Worm (Caenorhabditis elegans) whole organism, L3 larva: ENCODE measurements around the gene cyy-1.
A peak's percentile ranks its signal among the peaks of the same experiment; 100 is the strongest.

ENCODE experiments used
- aly-2 ChIP-seq: fragments of 150-350 bp; optimal IDR thresholded peaks from 2 replicates; lab custom pipeline; 2014; ENCODE audit warnings: missing biosample characterization, missing genetic modification characterization
- ama-1 ChIP-seq: fragments of 150-350 bp; optimal IDR thresholded peaks from 2 replicates; lab custom pipeline; 2018
- ceh-16 ChIP-seq: sonication (generic microtip); optimal IDR thresholded peaks from 2 replicates; lab custom pipeline; 2017; ENCODE audit warnings: missing biosample characterization, missing genetic modification characterization
- lin-15B ChIP-seq: fragments of 150-350 bp; optimal IDR thresholded peaks from 2 replicates; lab custom pipeline; 2014; ENCODE audit warnings: missing biosample characterization, missing genetic modification characterization
- snpc-4 ChIP-seq: fragments of 150-350 bp; optimal IDR thresholded peaks from 2 replicates; lab custom pipeline; 2014; ENCODE audit warnings: missing biosample characterization, missing genetic modification characterization
- zag-1 ChIP-seq: fragments of 150-350 bp; optimal IDR thresholded peaks from 2 replicates; lab custom pipeline; 2014; ENCODE audit warnings: missing biosample characterization, missing genetic modification characterization

DNA sequence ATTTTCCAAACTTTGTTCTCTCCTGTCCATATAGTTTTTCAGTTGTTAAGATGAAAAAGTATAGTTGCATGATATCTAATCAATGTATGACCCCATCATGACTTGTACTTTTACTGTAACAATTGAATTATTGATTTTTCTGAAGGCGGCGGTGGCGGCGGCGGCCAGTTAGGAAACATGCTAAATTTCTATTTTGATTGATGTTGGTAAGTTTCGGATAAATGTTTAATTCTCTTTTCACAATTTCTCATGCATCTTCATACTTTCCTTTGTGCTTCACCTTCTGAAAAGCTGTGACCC is 12.2 kb downstream of the cyy-1 start, which contains the start of gene sor-1:
- TF ChIP-seq aly-2 (no peak), ama-1 (lab: Kevin White, UChicago) (peak; percentile 12), snpc-4 (no peak), lin-15B (no peak), ceh-16 (tag; lab: Kevin White, UChicago) (no peak), zag-1 (tag; lab: Kevin White, UChicago) (no peak)
